Worm (Caenorhabditis elegans): Measurements from ENCODE around the gene C39H7.4.
A peak's percentile ranks its signal among the peaks of the same experiment; 100 is the strongest.

C39H7.4 gene

ce11 chrIV:5657126-5657666 is 42.8 kb upstream of the C39H7.4 start (continued):
- no peak for TF ChIP-seq nhr-237 (tag; optimal IDR thresholded peaks at IDR 0.05)
- peak; percentile 12 for TF ChIP-seq gei-8 (GFP tag; optimal IDR thresholded peaks at IDR 0.05)
- no peak for TF ChIP-seq Y48G9A.11 (GFP tag; IDR thresholded peaks at IDR 0.05)
- peak; percentile 59 for TF ChIP-seq mes-2 (tag; optimal IDR thresholded peaks at IDR 0.05; ENCODE audit: poor library complexity, severe bottlenecking)
- TF ChIP-seq cey-2 (tag; optimal IDR thresholded peaks at IDR 0.05; ENCODE audit: borderline replicate concordance, insufficient read depth): no peak
- no peak for TF ChIP-seq madf-5 (GFP tag; IDR thresholded peaks at IDR 0.05)
- TF ChIP-seq saeg-2 (GFP tag; IDR thresholded peaks at IDR 0.05): no peak
- peak in 1 of 2 experiments; percentile 74 for TF ChIP-seq unc-62 (GFP tag; optimal IDR thresholded peaks at IDR 0.05 in 1 of 2)
- no peak for TF ChIP-seq unc-62 (tag; optimal IDR thresholded peaks at IDR 0.05)
- TF ChIP-seq lin-38 (GFP tag; IDR thresholded peaks at IDR 0.05): peak; percentile 42; the same call in 1 of the 2 replicates
- 0 out of 2 replicates have a peak, but pooled peaks have one; percentile 16 for TF ChIP-seq set-16 (GFP tag; IDR thresholded peaks at IDR 0.05)
- TF ChIP-seq mep-1 (tag; optimal IDR thresholded peaks at IDR 0.05): peak; percentile 67
- TF ChIP-seq ceh-28 (tag; optimal IDR thresholded peaks at IDR 0.05): no peak
- TF ChIP-seq pqm-1 (tag; optimal IDR thresholded peaks at IDR 0.05): no peak
- no peak for TF ChIP-seq zfp-3 (GFP tag; conservative IDR thresholded peaks at IDR 0.05)
- peak; percentile 81 for TF ChIP-seq mxl-3 (GFP tag; optimal IDR thresholded peaks at IDR 0.05)
- TF ChIP-seq spr-1 (tag; optimal IDR thresholded peaks at IDR 0.05): peak; percentile 46
- TF ChIP-seq daf-19 (GFP tag; conservative IDR thresholded peaks at IDR 0.05): no peak
- no peak for TF ChIP-seq F49E8.2 (tag; optimal IDR thresholded peaks at IDR 0.05; ENCODE audit: borderline replicate concordance)
- no peak for TF ChIP-seq snpc-4 (tag; optimal IDR thresholded peaks at IDR 0.05)
- TF ChIP-seq dve-1 (tag; optimal IDR thresholded peaks at IDR 0.05; ENCODE audit: insufficient read depth): peak; percentile 82
- TF ChIP-seq rbr-2 (tag; optimal IDR thresholded peaks at IDR 0.05): peak; percentile 42
- peak; percentile 84 for TF ChIP-seq nhr-11 (tag; optimal IDR thresholded peaks at IDR 0.05)
- TF ChIP-seq hmg-1.1 (GFP tag; IDR thresholded peaks at IDR 0.05): peak; percentile 65
- TF ChIP-seq F44E2.7 (GFP tag; IDR thresholded peaks at IDR 0.05): no peak
- TF ChIP-seq nhr-77 (tag; optimal IDR thresholded peaks at IDR 0.05): peak; percentile 41
- no peak for TF ChIP-seq F26F4.8 (GFP tag; conservative IDR thresholded peaks at IDR 0.05)
- peak; percentile 72 to 78 for TF ChIP-seq mdl-1 (tag; optimal IDR thresholded peaks at IDR 0.05)
- no peak for TF ChIP-seq arid-1 (GFP tag; conservative IDR thresholded peaks at IDR 0.05)
- TF ChIP-seq ceh-20 (GFP tag; IDR thresholded peaks at IDR 0.05): 0 out of 2 replicates have a peak, but pooled peaks have one; percentile 23
- no peak for TF ChIP-seq ceh-82 (tag; optimal IDR thresholded peaks at IDR 0.05)
- no peak for TF ChIP-seq madf-9 (GFP tag; conservative IDR thresholded peaks at IDR 0.05)
- TF ChIP-seq lir-3 (tag; optimal IDR thresholded peaks at IDR 0.05): no peak
- TF ChIP-seq T26A8.4 (GFP tag; IDR thresholded peaks at IDR 0.05): no peak
- no peak for TF ChIP-seq php-3 (GFP tag; IDR thresholded peaks at IDR 0.05)
- TF ChIP-seq R02D3.7 (tag; optimal IDR thresholded peaks at IDR 0.05): no peak
- TF ChIP-seq nhr-25 (tag; optimal IDR thresholded peaks at IDR 0.05; ENCODE audit: borderline replicate concordance, insufficient read depth): peak; percentile 74
- no peak for TF ChIP-seq vab-7 (GFP tag; IDR thresholded peaks at IDR 0.05)
- peak; percentile 73 for TF ChIP-seq aha-1 (tag)
- TF ChIP-seq lsy-2 (tag; optimal IDR thresholded peaks at IDR 0.05): peak; percentile 5 to 58
- peak; percentile 55 for TF ChIP-seq pha-4 (GFP tag; IDR thresholded peaks at IDR 0.05)
- no peak for TF ChIP-seq pha-4 (tag; optimal IDR thresholded peaks at IDR 0.05)
- TF ChIP-seq zip-2 (tag; optimal IDR thresholded peaks at IDR 0.05): no peak
- TF ChIP-seq daf-12 (tag; optimal IDR thresholded peaks at IDR 0.05): no peak
- peak; percentile 62 for TF ChIP-seq lin-13 (GFP tag; optimal IDR thresholded peaks at IDR 0.05)
- TF ChIP-seq daf-16 (GFP tag; optimal IDR thresholded peaks at IDR 0.05): no peak
- TF ChIP-seq daf-16 (tag; optimal IDR thresholded peaks at IDR 0.05): peak; percentile 5
- TF ChIP-seq tra-1 (GFP tag; IDR thresholded peaks at IDR 0.05): peak; percentile 44; the same call in 1 of the 2 replicates
- TF ChIP-seq dmd-8 (GFP tag; IDR thresholded peaks at IDR 0.05): no peak
- no peak for TF ChIP-seq ceh-44 (GFP tag; IDR thresholded peaks at IDR 0.05)
- peak; percentile 94 for TF ChIP-seq hlh-30 (tag; optimal IDR thresholded peaks at IDR 0.05; ENCODE audit: insufficient read depth)
